Worm (Caenorhabditis elegans): ENCODE data around the gene F59E12.3.
A peak's percentile ranks its signal among the peaks of the same experiment; 100 is the strongest.

The F59E12.3 gene

DNA sequence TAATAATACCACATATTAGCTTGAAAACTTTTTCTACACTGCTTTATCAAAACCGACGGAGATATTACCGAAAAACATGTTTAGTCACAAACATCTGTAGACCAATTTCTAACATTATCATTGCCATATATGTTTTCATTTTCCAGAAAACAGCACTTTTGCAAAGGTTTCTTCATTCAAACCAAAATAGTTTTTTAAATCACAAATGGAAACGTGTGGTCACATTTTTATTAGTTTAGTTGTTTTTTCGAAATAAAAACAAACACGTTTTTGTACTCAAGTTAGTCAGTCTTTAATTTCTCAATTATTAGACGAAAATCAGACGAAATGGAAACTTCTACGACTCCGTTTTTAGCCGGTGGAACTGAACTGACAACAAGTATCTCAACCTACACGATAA lies at the start of gene F59E12.3:
F59E12.3 (plus strand) TSS at position 301 of the 400 bp plus-strand sequence.
- no peak for TF ChIP-seq dmd-8 (GFP tag; IDR thresholded peaks at IDR 0.05)
- TF ChIP-seq dve-1 (tag; optimal IDR thresholded peaks at IDR 0.05; ENCODE audit: insufficient read depth), result no peak
- TF ChIP-seq daf-16 (GFP tag; optimal IDR thresholded peaks at IDR 0.05), result no peak
- TF ChIP-seq daf-16 (tag; optimal IDR thresholded peaks at IDR 0.05), result no peak
- TF ChIP-seq mdl-1 (tag; optimal IDR thresholded peaks at IDR 0.05), result no peak
- no peak for TF ChIP-seq lsy-2 (tag; optimal IDR thresholded peaks at IDR 0.05)

DNA sequence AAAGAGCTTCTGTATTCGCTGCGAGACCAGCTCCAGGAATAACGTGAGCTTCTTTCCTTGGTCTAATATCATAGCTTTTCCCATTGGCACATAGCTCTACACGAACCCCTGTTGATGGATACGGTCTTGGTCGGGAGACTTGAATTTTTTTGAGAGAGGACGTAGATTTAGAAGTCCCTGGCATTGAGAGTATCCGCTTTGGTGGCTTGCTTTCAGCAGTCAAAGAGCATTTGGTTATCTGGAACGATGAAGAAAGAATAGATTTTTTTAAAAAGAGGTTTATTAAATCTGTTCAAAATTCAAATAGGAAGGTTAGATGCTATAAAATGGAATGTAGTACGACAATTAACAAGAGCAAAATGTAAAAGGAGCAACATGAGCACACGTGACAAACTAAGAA lies 48.5 kb upstream of the F59E12.3 start, which contains the start of gene C17G10.13:
C17G10.13 (minus strand) TSS at position 101 of the 400 bp plus-strand sequence.
- TF ChIP-seq nhr-237 (tag; optimal IDR thresholded peaks at IDR 0.05) (no peak), gei-8 (GFP tag; optimal IDR thresholded peaks at IDR 0.05) (no peak), ceh-82 (tag; optimal IDR thresholded peaks at IDR 0.05) (no peak), attf-4 (tag; optimal IDR thresholded peaks at IDR 0.05) (no peak), nhr-10 (tag; optimal IDR thresholded peaks at IDR 0.05) (no peak), unc-39 (tag; optimal IDR thresholded peaks at IDR 0.05) (no peak), lin-13 (GFP tag; optimal IDR thresholded peaks at IDR 0.05) (no peak), snpc-1.2 (GFP tag; IDR thresholded peaks at IDR 0.05) (no peak), ceh-62 (tag; optimal IDR thresholded peaks at IDR 0.05) (no peak)

DNA sequence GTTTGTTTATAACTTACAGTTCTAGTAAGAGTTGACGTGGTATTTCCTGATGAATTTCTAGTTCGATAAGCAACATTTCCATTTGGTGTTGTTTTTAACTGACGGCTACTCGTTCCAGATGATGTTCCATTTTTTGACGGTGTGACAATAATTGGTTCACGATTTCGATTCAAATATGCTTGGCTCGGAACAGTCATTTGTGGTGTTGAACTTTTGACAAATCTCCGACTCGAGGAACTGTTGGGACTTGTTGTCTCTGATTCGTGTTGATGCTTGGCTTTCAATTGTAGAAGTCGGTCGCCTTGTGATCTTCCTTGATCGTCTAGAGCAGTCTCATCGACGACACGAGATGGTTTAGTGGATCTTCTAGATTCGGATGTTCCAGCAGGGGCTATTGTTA lies 46.6 kb upstream of the F59E12.3 start:
- TF ChIP-seq ctbp-1 (GFP tag; IDR thresholded peaks at IDR 0.05) (no peak), Y5F2A.4 (GFP tag; optimal IDR thresholded peaks at IDR 0.05) (no peak), unc-62 (GFP tag; optimal IDR thresholded peaks at IDR 0.05 in 1 of 2) (peak in 1 of 2 experiments; percentile 68), unc-62 (tag; optimal IDR thresholded peaks at IDR 0.05) (no peak)

DNA sequence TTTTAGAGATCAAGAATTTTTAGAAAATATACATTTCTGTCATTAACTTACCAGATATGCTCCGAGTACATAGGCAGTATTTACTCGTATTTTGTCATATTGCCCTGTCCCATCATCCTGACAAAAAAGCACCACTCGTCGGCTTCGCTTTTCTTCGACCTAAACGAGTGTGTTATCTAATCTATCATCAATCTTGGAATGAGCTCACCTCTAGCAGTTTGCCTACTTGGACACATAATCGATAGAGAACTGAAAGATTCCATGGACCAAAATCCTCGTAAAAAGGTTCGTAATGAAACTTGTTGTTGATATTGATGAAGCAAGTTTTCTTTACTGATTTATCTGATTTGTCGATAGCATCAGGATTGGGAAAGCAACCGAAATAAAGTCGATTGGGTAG lies 45.3 kb upstream of the F59E12.3 start:
- TF ChIP-seq spr-3 (GFP tag; optimal IDR thresholded peaks at IDR 0.05) (no peak), dmd-8 (GFP tag; IDR thresholded peaks at IDR 0.05) (no peak), unc-62 (GFP tag; optimal IDR thresholded peaks at IDR 0.05 in 1 of 2) (peak in 1 of 2 experiments; percentile 52), unc-62 (tag; optimal IDR thresholded peaks at IDR 0.05) (no peak), dmd-6 (GFP tag; IDR thresholded peaks at IDR 0.05) (no peak)

DNA sequence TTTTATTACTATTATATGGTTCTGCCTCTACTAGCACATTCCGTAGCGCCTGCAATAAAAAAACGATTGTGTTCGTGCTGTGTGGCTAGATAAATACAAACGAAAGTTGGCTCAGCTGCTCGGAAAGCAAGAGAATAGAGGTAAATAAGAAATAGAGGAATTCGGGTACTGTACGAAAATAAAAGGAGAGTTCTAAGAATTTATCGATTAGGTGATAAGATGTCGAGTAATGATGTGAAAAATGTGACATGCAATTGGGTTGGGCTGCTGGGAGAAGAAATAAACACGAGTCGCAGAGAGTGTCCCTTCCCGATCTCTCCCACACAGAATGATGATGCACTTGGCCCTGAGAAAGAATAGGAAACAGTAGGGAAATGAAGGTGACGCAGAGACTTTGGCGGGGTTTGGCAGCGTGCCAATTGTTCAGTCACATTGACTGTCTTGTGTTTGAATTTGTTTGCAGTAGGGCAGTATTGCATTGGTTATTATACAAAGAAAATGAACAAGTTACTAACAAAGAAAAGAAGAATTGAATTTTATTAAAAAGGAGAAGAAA lies 44.7 kb upstream of the F59E12.3 start, which contains the start of gene cdc-14:
cdc-14 (minus strand) TSS at position 51 of the 556 bp plus-strand sequence.
- TF ChIP-seq fkh-10 (GFP tag; optimal IDR thresholded peaks at IDR 0.05) (no peak), lin-38 (GFP tag; IDR thresholded peaks at IDR 0.05) (peak; percentile 75), lin-29 (GFP tag; IDR thresholded peaks at IDR 0.05) (no peak), ZK546.5 (tag; optimal IDR thresholded peaks at IDR 0.05) (no peak), lim-7 (GFP tag; IDR thresholded peaks at IDR 0.05) (no peak), nhr-111 (GFP tag; optimal IDR thresholded peaks at IDR 0.05) (no peak), snpc-1.2 (GFP tag; IDR thresholded peaks at IDR 0.05) (no peak), hif-1 (tag; optimal IDR thresholded peaks at IDR 0.05) (peak in 1 of 2 experiments; percentile 44), mep-1 (tag; optimal IDR thresholded peaks at IDR 0.05) (peak; percentile 82), F37D6.2 (tag; optimal IDR thresholded peaks at IDR 0.05) (no peak), lin-13 (GFP tag; optimal IDR thresholded peaks at IDR 0.05) (no peak), dve-1 (tag; optimal IDR thresholded peaks at IDR 0.05; ENCODE audit: insufficient read depth) (peak; percentile 81), R02D3.7 (tag; optimal IDR thresholded peaks at IDR 0.05) (no peak), php-3 (GFP tag; IDR thresholded peaks at IDR 0.05) (no peak), dmd-6 (GFP tag; IDR thresholded peaks at IDR 0.05) (peak; percentile 39; the same call in 1 of the 2 replicates), gei-8 (GFP tag; optimal IDR thresholded peaks at IDR 0.05) (no peak), Y48G9A.11 (GFP tag; IDR thresholded peaks at IDR 0.05) (no peak), ama-1 (optimal IDR thresholded peaks at IDR 0.05) (no peak), ceh-44 (GFP tag; IDR thresholded peaks at IDR 0.05) (no peak), nhr-6 (tag; optimal IDR thresholded peaks at IDR 0.05) (peak; percentile 55), jun-1 (tag; optimal IDR thresholded peaks at IDR 0.05) (no peak), aha-1 (tag) (no peak), mxl-2 (GFP tag; conservative IDR thresholded peaks at IDR 0.05) (no peak), ceh-62 (tag; optimal IDR thresholded peaks at IDR 0.05) (no peak), nhr-11 (tag; optimal IDR thresholded peaks at IDR 0.05) (peak; percentile 86), ztf-7 (tag; optimal IDR thresholded peaks at IDR 0.05) (peak; percentile 49), nhr-76 (tag; optimal IDR thresholded peaks at IDR 0.05) (no peak), nhr-10 (tag; optimal IDR thresholded peaks at IDR 0.05) (no peak), fos-1 (tag; optimal IDR thresholded peaks at IDR 0.05) (no peak), Y75B8A.6 (GFP tag; IDR thresholded peaks at IDR 0.05) (no peak), ceh-20 (GFP tag; IDR thresholded peaks at IDR 0.05) (no peak)
